Worm (Caenorhabditis elegans): ENCODE measurements around the gene sru-21.

ce11 chrIV:13636975-13637374, 10.4 kb downstream of the sru-21 start, which contains the start of gene C08F11.7:
- TF ChIP-seq hmg-1.1 (GFP tag; IDR thresholded peaks at IDR 0.05) (no peak), ceh-82 (tag; optimal IDR thresholded peaks at IDR 0.05) (no peak), F49E8.2 (tag; optimal IDR thresholded peaks at IDR 0.05; ENCODE audit: borderline replicate concordance) (no peak), F37D6.2 (tag; optimal IDR thresholded peaks at IDR 0.05) (no peak)
